Fruit fly (Drosophila melanogaster) whole organism, embryonic: ENCODE data around the gene CG3815.

Source experiments
- Ada2b ChIP-seq: fragments of 200-800 bp; sonication (Bioruptor generic); IDR thresholded peaks from 2 replicates; pipeline ENCODE4 v1.3.6; 2022; ENCODE audit warnings: missing biosample characterization, missing genetic modification characterization
- CG10147 ChIP-seq: fragments of 200-800 bp; sonication (Bioruptor generic); optimal IDR thresholded peaks from 2 replicates; lab custom pipeline; 2019; ENCODE audit warnings: missing biosample characterization, mild to moderate bottlenecking, missing genetic modification characterization, moderate library complexity
- CG1024 ChIP-seq: fragments of 200-800 bp; sonication (Bioruptor generic); IDR thresholded peaks from 2 replicates; pipeline ENCODE4 v1.3.6; 2022; ENCODE audit warnings: missing biosample characterization, missing genetic modification characterization
- CG10321 ChIP-seq: fragments of 200-800 bp; sonication (Bioruptor generic); IDR thresholded peaks from 2 replicates; pipeline ENCODE4 v1.3.6; 2022; ENCODE audit warnings: missing biosample characterization, missing genetic modification characterization
- CG10654 ChIP-seq: fragments of 200-800 bp; sonication (Bioruptor generic); optimal IDR thresholded peaks from 2 replicates; lab custom pipeline; 2016; ENCODE audit warnings: missing biosample characterization, missing genetic modification characterization
- CG12155 ChIP-seq: fragments of 200-800 bp; sonication (Bioruptor generic); optimal IDR thresholded peaks from 3 replicates; lab custom pipeline; 2016; ENCODE audit warnings: missing biosample characterization, missing genetic modification characterization
- CG12299 ChIP-seq: fragments of 200-800 bp; sonication (Bioruptor generic); optimal IDR thresholded peaks from 2 replicates; lab custom pipeline; 2018; ENCODE audit warnings: missing biosample characterization, mild to moderate bottlenecking, missing genetic modification characterization
- CG17359 ChIP-seq: fragments of 200-800 bp; sonication (Bioruptor generic); optimal IDR thresholded peaks from 3 replicates; lab custom pipeline; 2018; ENCODE audit warnings: missing biosample characterization, mild to moderate bottlenecking, missing genetic modification characterization, moderate library complexity
- CG17361 ChIP-seq: fragments of 200-800 bp; sonication (Bioruptor generic); IDR thresholded peaks from 3 replicates; pipeline ENCODE4 v1.3.6; 2022; ENCODE audit warnings: missing biosample characterization, missing genetic modification characterization
- CG17829 ChIP-seq: fragments of 200-800 bp; optimal IDR thresholded peaks from 2 replicates; lab custom pipeline; 2019; ENCODE audit warnings: missing biosample characterization, mild to moderate bottlenecking, missing genetic modification characterization, moderate library complexity
- CG1832 ChIP-seq: fragments of 200-800 bp; sonication (Bioruptor generic); optimal IDR thresholded peaks from 2 replicates; lab custom pipeline; 2017; ENCODE audit warnings: missing biosample characterization, mild to moderate bottlenecking, missing genetic modification characterization, inconsistent platforms
- CG18764 ChIP-seq: fragments of 200-800 bp; sonication (Bioruptor generic); optimal IDR thresholded peaks from 3 replicates; lab custom pipeline; 2016; ENCODE audit warnings: missing biosample characterization, missing genetic modification characterization
- CG2116 ChIP-seq: fragments of 200-800 bp; sonication (Bioruptor generic); optimal IDR thresholded peaks from 3 replicates; lab custom pipeline; 2018; ENCODE audit warnings: missing biosample characterization, mild to moderate bottlenecking, missing genetic modification characterization
- CG2712 ChIP-seq: fragments of 200-800 bp; optimal IDR thresholded peaks from 3 replicates; lab custom pipeline; 2019; ENCODE audit warnings: missing biosample characterization, mild to moderate bottlenecking, missing genetic modification characterization, moderate library complexity
- CG30020 ChIP-seq: fragments of 200-800 bp; optimal IDR thresholded peaks from 2 replicates; lab custom pipeline; 2019; ENCODE audit warnings: missing biosample characterization, mild to moderate bottlenecking, missing genetic modification characterization, moderate library complexity
- CG33213 ChIP-seq: fragments of 200-800 bp; sonication (Bioruptor generic); optimal IDR thresholded peaks from 3 replicates; lab custom pipeline; 2016; ENCODE audit warnings: missing biosample characterization, missing genetic modification characterization
- CG33557 ChIP-seq: fragments of 200-800 bp; sonication (Bioruptor generic); optimal IDR thresholded peaks from 2 replicates; lab custom pipeline; 2019; ENCODE audit warnings: missing biosample characterization, mild to moderate bottlenecking, missing genetic modification characterization, moderate library complexity
- CG42726 ChIP-seq: fragments of 200-800 bp; sonication (Bioruptor generic); IDR thresholded peaks from 2 replicates; pipeline ENCODE4 v1.3.6; 2022; ENCODE audit warnings: missing biosample characterization, missing genetic modification characterization; ENCODE audit not compliant: partially characterized antibody
- CG4282 ChIP-seq: fragments of 200-800 bp; sonication (Bioruptor generic); optimal IDR thresholded peaks from 2 replicates; lab custom pipeline; 2016; ENCODE audit warnings: missing biosample characterization, missing genetic modification characterization
- CG6854 ChIP-seq: fragments of 200-800 bp; sonication (Bioruptor generic); optimal IDR thresholded peaks from 3 replicates; lab custom pipeline; 2017; ENCODE audit warnings: missing biosample characterization, mild to moderate bottlenecking, missing genetic modification characterization
- CG7556 ChIP-seq: fragments of 200-800 bp; sonication (Bioruptor generic); optimal IDR thresholded peaks from 2 replicates; lab custom pipeline; 2017; ENCODE audit warnings: missing biosample characterization, mild to moderate bottlenecking, missing genetic modification characterization
- CG9437 ChIP-seq: fragments of 200-800 bp; sonication (Bioruptor generic); optimal IDR thresholded peaks from 2 replicates; lab custom pipeline; 2018; ENCODE audit warnings: missing biosample characterization, mild to moderate bottlenecking, missing genetic modification characterization
- CG9797 ChIP-seq: fragments of 200-800 bp; sonication (Bioruptor generic); optimal IDR thresholded peaks from 3 replicates; lab custom pipeline; 2018; ENCODE audit warnings: missing biosample characterization, mild to moderate bottlenecking, missing genetic modification characterization
- CG9932 ChIP-seq: fragments of 200-800 bp; sonication (Bioruptor generic); IDR thresholded peaks from 2 replicates; pipeline ENCODE4 v1.3.6; 2022; ENCODE audit warnings: missing biosample characterization, missing genetic modification characterization
- CrebB ChIP-seq: fragments of 200-800 bp; sonication (Bioruptor generic); optimal IDR thresholded peaks from 3 replicates; lab custom pipeline; 2018; ENCODE audit warnings: missing biosample characterization, mild to moderate bottlenecking, missing genetic modification characterization
- Dll ChIP-seq: fragments of 200-800 bp; sonication (Bioruptor generic); IDR thresholded peaks from 4 replicates; pipeline ENCODE4 v1.3.6; 2022; ENCODE audit warnings: missing biosample characterization, missing genetic modification characterization; ENCODE audit not compliant: partially characterized antibody
- Doc3 ChIP-seq: fragments of 200-800 bp; sonication (Bioruptor generic); IDR thresholded peaks from 3 replicates; pipeline ENCODE4 v1.3.6; 2022; ENCODE audit warnings: missing biosample characterization, missing genetic modification characterization; ENCODE audit not compliant: partially characterized antibody
- Elba2 ChIP-seq: fragments of 200-800 bp; sonication (Bioruptor generic); optimal IDR thresholded peaks from 3 replicates; lab custom pipeline; 2016; ENCODE audit warnings: missing biosample characterization, missing genetic modification characterization
- Fer2 ChIP-seq: fragments of 200-800 bp; sonication (Bioruptor generic); optimal IDR thresholded peaks from 2 replicates; lab custom pipeline; 2018; ENCODE audit warnings: missing biosample characterization, mild to moderate bottlenecking, missing genetic modification characterization, moderate library complexity
- Hr3 ChIP-seq: fragments of 200-800 bp; sonication (Bioruptor generic); optimal IDR thresholded peaks from 3 replicates; lab custom pipeline; 2016; ENCODE audit warnings: missing biosample characterization, missing genetic modification characterization
- Hsf ChIP-seq: fragments of 200-800 bp; sonication (Bioruptor generic); optimal IDR thresholded peaks from 3 replicates; lab custom pipeline; 2016; ENCODE audit warnings: missing biosample characterization, missing genetic modification characterization
- Mes4 ChIP-seq: fragments of 200-800 bp; sonication (Bioruptor generic); optimal IDR thresholded peaks from 2 replicates; lab custom pipeline; 2016; ENCODE audit warnings: missing biosample characterization, missing genetic modification characterization
- NC2α ChIP-seq: fragments of 200-800 bp; sonication (Bioruptor generic); optimal IDR thresholded peaks from 2 replicates; lab custom pipeline; 2016; ENCODE audit warnings: missing biosample characterization, missing genetic modification characterization
- NK7.1 ChIP-seq: fragments of 200-800 bp; sonication (Bioruptor generic); optimal IDR thresholded peaks from 3 replicates; lab custom pipeline; 2016; ENCODE audit warnings: missing biosample characterization, missing genetic modification characterization
- NfI ChIP-seq: fragments of 200-800 bp; sonication (Bioruptor generic); optimal IDR thresholded peaks from 3 replicates; lab custom pipeline; 2018; ENCODE audit warnings: missing biosample characterization, mild to moderate bottlenecking, missing genetic modification characterization, moderate library complexity
- YL-1 ChIP-seq: fragments of 200-800 bp; sonication (Bioruptor generic); optimal IDR thresholded peaks from 3 replicates; lab custom pipeline; 2017; ENCODE audit warnings: missing biosample characterization, mild to moderate bottlenecking, missing genetic modification characterization
- az2 ChIP-seq: fragments of 200-800 bp; sonication (Bioruptor generic); optimal IDR thresholded peaks from 3 replicates; lab custom pipeline; 2016; ENCODE audit warnings: missing biosample characterization, missing genetic modification characterization
- bbx ChIP-seq: fragments of 200-800 bp; sonication (Bioruptor generic); IDR thresholded peaks from 2 replicates; pipeline ENCODE4 v1.3.6; 2022; ENCODE audit warnings: missing biosample characterization, missing genetic modification characterization; ENCODE audit not compliant: partially characterized antibody
- chif ChIP-seq, 2 experiments: fragments of 200-800 bp; sonication (Bioruptor generic); optimal IDR thresholded peaks; 3 replicates each; lab custom pipeline; 2016; ENCODE audit warnings: missing biosample characterization in 2 of 2, missing genetic modification characterization in 2 of 2
- crp ChIP-seq, 2 experiments: fragments of 200-800 bp; sonication (Bioruptor generic); optimal IDR thresholded peaks; 2 replicates in 1 of 2; 3 replicates in 1 of 2; lab custom pipeline; 2017; ENCODE audit warnings: missing biosample characterization in 2 of 2, missing genetic modification characterization in 2 of 2, mild to moderate bottlenecking in 1 of 2, moderate library complexity in 1 of 2
- ems ChIP-seq: fragments of 200-800 bp; sonication (Bioruptor generic); optimal IDR thresholded peaks from 3 replicates; lab custom pipeline; 2016; ENCODE audit warnings: missing biosample characterization, missing genetic modification characterization
- hb ChIP-seq: fragments of 200-800 bp; sonication (Bioruptor generic); IDR thresholded peaks from 3 replicates; pipeline ENCODE4 v1.3.6; 2022; ENCODE audit warnings: missing biosample characterization, missing genetic modification characterization; ENCODE audit not compliant: partially characterized antibody
- knrl ChIP-seq: fragments of 200-800 bp; sonication (Bioruptor generic); IDR thresholded peaks from 3 replicates; pipeline ENCODE4 v1.3.6; 2022; ENCODE audit warnings: missing biosample characterization, missing genetic modification characterization; ENCODE audit not compliant: partially characterized antibody
- mam ChIP-seq: fragments of 200-800 bp; sonication (Bioruptor generic); optimal IDR thresholded peaks from 3 replicates; lab custom pipeline; 2016; ENCODE audit warnings: missing biosample characterization, missing genetic modification characterization
- mld ChIP-seq: fragments of 200-800 bp; sonication (Bioruptor generic); IDR thresholded peaks from 3 replicates; pipeline ENCODE4 v1.3.6; 2022; ENCODE audit warnings: missing biosample characterization, missing genetic modification characterization; ENCODE audit not compliant: partially characterized antibody
- onecut ChIP-seq: fragments of 200-800 bp; sonication (Bioruptor generic); IDR thresholded peaks from 2 replicates; pipeline ENCODE4 v1.3.6; 2022; ENCODE audit warnings: missing biosample characterization, missing genetic modification characterization
- sna ChIP-seq: fragments of 200-800 bp; sonication (Bioruptor generic); IDR thresholded peaks from 2 replicates; pipeline ENCODE4 v1.3.6; 2022; ENCODE audit warnings: missing biosample characterization, missing genetic modification characterization; ENCODE audit not compliant: partially characterized antibody
- sug ChIP-seq: fragments of 200-800 bp; optimal IDR thresholded peaks from 2 replicates; lab custom pipeline; 2019; ENCODE audit warnings: missing biosample characterization, mild to moderate bottlenecking, missing genetic modification characterization, moderate library complexity
- twi ChIP-seq: fragments of 200-800 bp; optimal IDR thresholded peaks from 2 replicates; lab custom pipeline; 2019; ENCODE audit warnings: missing biosample characterization, mild to moderate bottlenecking, missing genetic modification characterization, moderate library complexity

CG3815 gene

dm6 chrX:6346926-6347367 is 51.8 kb downstream of the CG3815 start, which contains the start of gene CG3847 (continued):
- TF ChIP-seq hb (GFP tag; lab: Robert Waterston, UW) (no peak), Dll (GFP tag; lab: Robert Waterston, UW) (peak; percentile 63), NK7.1 (GFP tag; lab: Kevin White, UChicago) (no peak), CG2116 (GFP tag; lab: Kevin White, UChicago) (peak; percentile 84), CG10654 (peak; percentile 17), Hr3 (GFP tag; lab: Kevin White, UChicago) (peak; percentile 14), Elba2 (GFP tag; lab: Kevin White, UChicago) (peak; percentile 64), CG17361 (GFP tag; lab: Robert Waterston, UW) (peak; percentile 55; the same call in 2 of the 3 replicates), CG9932 (GFP tag; lab: Robert Waterston, UW) (peak; percentile 63), CG7556 (GFP tag; lab: Kevin White, UChicago) (peak; percentile 27), CG17829 (tag; lab: Kevin White, UChicago) (peak; percentile 55), CG9437 (peak; percentile 22), Mes4 (peak; percentile 4), CG1024 (no peak), NC2α (GFP tag; lab: Kevin White, UChicago) (peak; percentile 18), CG18764 (GFP tag; lab: Kevin White, UChicago) (no peak), ems (GFP tag; lab: Kevin White, UChicago) (peak; percentile 6), az2 (GFP tag; lab: Kevin White, UChicago) (no peak), CG12299 (peak; percentile 46), crp (GFP tag; optimal IDR thresholded peaks at IDR 0.05; lab: Kevin White, UChicago) (peak in 1 of 2 experiments; percentile 54), onecut (GFP tag; lab: Robert Waterston, UW) (0 out of 2 replicates have a peak, but pooled peaks have one; percentile 11), NfI (GFP tag; lab: Kevin White, UChicago) (peak; percentile 53), Fer2 (tag; lab: Kevin White, UChicago) (no peak), bbx (GFP tag; lab: Robert Waterston, UW) (peak; percentile 74), sug (peak; percentile 55), Ada2b (GFP tag; lab: Robert Waterston, UW) (no peak), Doc3 (0 out of 3 replicates have a peak, but pooled peaks have one; percentile 22), CG9797 (GFP tag; lab: Kevin White, UChicago) (peak; percentile 87), twi (tag; lab: Kevin White, UChicago) (peak; percentile 37), CG1832 (GFP tag; lab: Kevin White, UChicago) (peak; percentile 78), CrebB (tag; lab: Kevin White, UChicago) (peak; percentile 15), Hsf (peak; percentile 25), CG17359 (tag; lab: Kevin White, UChicago) (peak; percentile 17), YL-1 (GFP tag; lab: Kevin White, UChicago) (peak; percentile 89), CG2712 (tag; lab: Kevin White, UChicago) (peak; percentile 62), CG12155 (GFP tag; lab: Kevin White, UChicago) (peak; percentile 37), mam (GFP tag; lab: Kevin White, UChicago) (peak; percentile 48), sna (GFP tag; lab: Robert Waterston, UW) (peak; percentile 46; the same call in 1 of the 2 replicates), knrl (GFP tag; lab: Robert Waterston, UW) (peak; percentile 73), CG4282 (GFP tag; lab: Kevin White, UChicago) (peak; percentile 33), chif (GFP tag; optimal IDR thresholded peaks at IDR 0.05; lab: Kevin White, UChicago) (peak; percentile 27 to 48), CG10147 (peak; percentile 42), CG10321 (GFP tag; lab: Robert Waterston, UW) (peak; percentile 56; the same call in 1 of the 2 replicates), CG30020 (tag; lab: Kevin White, UChicago) (peak; percentile 37), CG33557 (GFP tag; lab: Kevin White, UChicago) (peak; percentile 42), CG42726 (GFP tag; lab: Robert Waterston, UW) (peak; percentile 75), CG6854 (GFP tag; lab: Kevin White, UChicago) (no peak), mld (no peak), CG33213 (peak; percentile 78)
